Worm (Caenorhabditis elegans) whole organism, mixed stage, embryonic: ENCODE data around the gene Y77E11A.8.

ENCODE experiments used
- bed-3 ChIP-seq: fragments of 200-800 bp; sonication (Bioruptor generic); optimal IDR thresholded peaks from 3 replicates; lab custom pipeline; 2018; ENCODE audit warnings: mild to moderate bottlenecking, missing genetic modification characterization, moderate library complexity, missing compliant biosample characterization
- blmp-1 ChIP-seq: fragments of 150-350 bp; optimal IDR thresholded peaks from 2 replicates; lab custom pipeline; 2014; ENCODE audit warnings: missing biosample characterization, missing genetic modification characterization
- ceh-43 ChIP-seq: fragments of 200-800 bp; sonication (Bioruptor generic); optimal IDR thresholded peaks from 2 replicates; lab custom pipeline; 2018; ENCODE audit warnings: mild to moderate bottlenecking, missing genetic modification characterization, moderate library complexity, missing compliant biosample characterization
- ceh-83 ChIP-seq: fragments of 200-800 bp; sonication (Bioruptor generic); optimal IDR thresholded peaks from 2 replicates; lab custom pipeline; 2018; ENCODE audit warnings: mild to moderate bottlenecking, missing genetic modification characterization, missing compliant biosample characterization
- ces-1 ChIP-seq: fragments of 150-350 bp; optimal IDR thresholded peaks from 2 replicates; lab custom pipeline; 2014; ENCODE audit warnings: missing biosample characterization, missing genetic modification reagents, missing genetic modification characterization
- drap-1 ChIP-seq: fragments of 200-800 bp; sonication (Bioruptor generic); optimal IDR thresholded peaks from 3 replicates; lab custom pipeline; 2018; ENCODE audit warnings: mild to moderate bottlenecking, missing genetic modification characterization, missing compliant biosample characterization
- elt-1 ChIP-seq: sonication (generic microtip); optimal IDR thresholded peaks from 2 replicates; lab custom pipeline; 2017; ENCODE audit warnings: missing genetic modification characterization, mild to moderate bottlenecking, missing compliant biosample characterization, antibody characterized with exemption, moderate library complexity, borderline replicate concordance; ENCODE audit not compliant: insufficient read depth
- elt-3 ChIP-seq: fragments of 150-350 bp; optimal IDR thresholded peaks from 2 replicates; lab custom pipeline; 2014; ENCODE audit warnings: missing biosample characterization, missing genetic modification characterization
- flh-1 ChIP-seq: fragments of 200-800 bp; sonication (Bioruptor generic); optimal IDR thresholded peaks from 2 replicates; lab custom pipeline; 2018; ENCODE audit warnings: mild to moderate bottlenecking, missing genetic modification characterization, moderate library complexity, missing compliant biosample characterization
- lin-13 ChIP-seq: fragments of 150-350 bp; optimal IDR thresholded peaks from 2 replicates; lab custom pipeline; 2014; ENCODE audit warnings: missing biosample characterization, missing genetic modification characterization
- lin-32 ChIP-seq: fragments of 200-800 bp; sonication (Bioruptor generic); optimal IDR thresholded peaks from 2 replicates; lab custom pipeline; 2018; ENCODE audit warnings: mild to moderate bottlenecking, missing genetic modification characterization, missing compliant biosample characterization
- lsy-2 ChIP-seq: fragments of 150-350 bp; optimal IDR thresholded peaks from 2 replicates; lab custom pipeline; 2014; ENCODE audit warnings: missing biosample characterization, missing genetic modification characterization
- mab-5 ChIP-seq: fragments of 150-350 bp; optimal IDR thresholded peaks from 2 replicates; lab custom pipeline; 2014; ENCODE audit warnings: missing biosample characterization, missing genetic modification characterization
- mep-1 ChIP-seq: fragments of 150-350 bp; optimal IDR thresholded peaks from 2 replicates; lab custom pipeline; 2017; ENCODE audit warnings: missing biosample characterization, missing genetic modification reagents, missing genetic modification characterization, inconsistent platforms
- mls-2 ChIP-seq: sonication (generic microtip); optimal IDR thresholded peaks from 2 replicates; lab custom pipeline; 2016; ENCODE audit warnings: mild to moderate bottlenecking, missing genetic modification characterization, moderate library complexity, missing compliant biosample characterization
- nhr-12 ChIP-seq: fragments of 150-350 bp; optimal IDR thresholded peaks from 2 replicates; lab custom pipeline; 2014; ENCODE audit warnings: missing biosample characterization, missing genetic modification characterization
- nhr-2 ChIP-seq: fragments of 150-350 bp; optimal IDR thresholded peaks from 2 replicates; lab custom pipeline; 2014; ENCODE audit warnings: missing biosample characterization, missing genetic modification characterization
- nhr-237 ChIP-seq: fragments of 150-350 bp; optimal IDR thresholded peaks from 2 replicates; lab custom pipeline; 2014; ENCODE audit warnings: missing biosample characterization, missing genetic modification characterization
- nhr-28 ChIP-seq: fragments of 150-350 bp; optimal IDR thresholded peaks from 2 replicates; lab custom pipeline; 2014; ENCODE audit warnings: missing biosample characterization, missing genetic modification characterization
- nhr-76 ChIP-seq: sonication (generic microtip); optimal IDR thresholded peaks from 2 replicates; lab custom pipeline; 2017; ENCODE audit warnings: missing biosample characterization, missing genetic modification characterization
- pha-4 ChIP-seq: fragments of 150-350 bp; optimal IDR thresholded peaks from 2 replicates; lab custom pipeline; 2018; ENCODE audit warnings: missing biosample characterization, missing genetic modification reagents, missing genetic modification characterization
- sptf-1 ChIP-seq: sonication (generic microtip); optimal IDR thresholded peaks from 2 replicates; lab custom pipeline; 2017; ENCODE audit warnings: mild to moderate bottlenecking, missing genetic modification characterization, moderate library complexity, missing compliant biosample characterization
- unc-120 ChIP-seq: sonication (generic microtip); optimal IDR thresholded peaks from 2 replicates; lab custom pipeline; 2017; ENCODE audit warnings: missing genetic modification characterization, missing compliant biosample characterization; ENCODE audit not compliant: poor library complexity, severe bottlenecking
- unc-39 ChIP-seq: fragments of 150-350 bp; optimal IDR thresholded peaks from 2 replicates; lab custom pipeline; 2014; ENCODE audit warnings: missing biosample characterization, missing genetic modification characterization
- unc-62 ChIP-seq: fragments of 150-350 bp; optimal IDR thresholded peaks from 2 replicates; lab custom pipeline; 2014; ENCODE audit warnings: missing biosample characterization, missing genetic modification reagents, missing genetic modification characterization
- zip-8 ChIP-seq: fragments of 150-350 bp; optimal IDR thresholded peaks from 2 replicates; lab custom pipeline; 2014; ENCODE audit warnings: missing biosample characterization, missing genetic modification characterization
- ztf-11 ChIP-seq: fragments of 150-350 bp; optimal IDR thresholded peaks from 2 replicates; lab custom pipeline; 2014; ENCODE audit warnings: missing biosample characterization, missing genetic modification characterization

The Y77E11A.8 gene

ce11 chrIV:1424962-1425361 is at the start of gene Y77E11A.8:
Gene Y77E11A.8, minus strand, starts transcription at chrIV:1425062.
- TF ChIP-seq drap-1 (GFP tag; lab: Kevin White, UChicago), result no peak
- TF ChIP-seq mep-1, result no peak
- TF ChIP-seq elt-3 (tag; lab: Kevin White, UChicago), result no peak
- no peak for TF ChIP-seq nhr-28 (tag; lab: Kevin White, UChicago)
- TF ChIP-seq nhr-76 (tag; lab: Kevin White, UChicago), result no peak
- no peak for TF ChIP-seq ces-1
- no peak for TF ChIP-seq nhr-12 (tag; lab: Kevin White, UChicago)
- TF ChIP-seq nhr-237 (tag; lab: Kevin White, UChicago), result no peak

- TF ChIP-seq elt-3 (tag; lab: Kevin White, UChicago), result no peak
- TF ChIP-seq bed-3 (GFP tag; lab: Kevin White, UChicago), result no peak
- no peak for TF ChIP-seq mep-1
- TF ChIP-seq unc-39 (tag; lab: Kevin White, UChicago), result no peak
- no peak for TF ChIP-seq ztf-11 (tag; lab: Kevin White, UChicago)
- TF ChIP-seq nhr-12 (tag; lab: Kevin White, UChicago), result no peak
- no peak for TF ChIP-seq ceh-43
Measured at ce11 chrIV:1472145-1472544, 47.3 kb upstream of the Y77E11A.8 start.

ce11 chrIV:1470364-1470763 is 45.5 kb upstream of the Y77E11A.8 start:
- TF ChIP-seq drap-1 (GFP tag; lab: Kevin White, UChicago), result no peak
- no peak for TF ChIP-seq nhr-12 (tag; lab: Kevin White, UChicago)
- no peak for TF ChIP-seq pha-4 (tag; lab: Kevin White, UChicago)
- no peak for TF ChIP-seq elt-3 (tag; lab: Kevin White, UChicago)
- no peak for TF ChIP-seq elt-1 (tag; lab: Kevin White, UChicago)
- TF ChIP-seq ztf-11 (tag; lab: Kevin White, UChicago), result no peak
- no peak for TF ChIP-seq zip-8 (tag; lab: Kevin White, UChicago)
- no peak for TF ChIP-seq lsy-2 (tag; lab: Kevin White, UChicago)

ce11 chrIV:1469093-1469492 is 44.2 kb upstream of the Y77E11A.8 start:
- TF ChIP-seq unc-62 (GFP tag; lab: Kevin White, UChicago), result no peak
- no peak for TF ChIP-seq mab-5 (tag; lab: Kevin White, UChicago)
- no peak for TF ChIP-seq lsy-2 (tag; lab: Kevin White, UChicago)
- no peak for TF ChIP-seq ces-1
- no peak for TF ChIP-seq nhr-2 (tag; lab: Kevin White, UChicago)
- TF ChIP-seq mep-1, result no peak
- TF ChIP-seq drap-1 (GFP tag; lab: Kevin White, UChicago), result no peak
- TF ChIP-seq mls-2 (tag; lab: Kevin White, UChicago), result no peak
- TF ChIP-seq zip-8 (tag; lab: Kevin White, UChicago), result no peak
- no peak for TF ChIP-seq pha-4 (tag; lab: Kevin White, UChicago)
- TF ChIP-seq ceh-43, result no peak
- no peak for TF ChIP-seq lin-13 (tag; lab: Kevin White, UChicago)
- TF ChIP-seq flh-1 (GFP tag; lab: Kevin White, UChicago), result no peak
- TF ChIP-seq nhr-12 (tag; lab: Kevin White, UChicago), result no peak

ce11 chrIV:1465462-1465861 is 40.6 kb upstream of the Y77E11A.8 start:
- TF ChIP-seq unc-120 (tag; lab: Kevin White, UChicago) (no peak), lsy-2 (tag; lab: Kevin White, UChicago) (no peak), ces-1 (no peak), zip-8 (tag; lab: Kevin White, UChicago) (no peak), ceh-83 (no peak), flh-1 (GFP tag; lab: Kevin White, UChicago) (no peak), nhr-12 (tag; lab: Kevin White, UChicago) (no peak), nhr-237 (tag; lab: Kevin White, UChicago) (no peak), lin-32 (GFP tag; lab: Kevin White, UChicago) (no peak), mls-2 (tag; lab: Kevin White, UChicago) (no peak), blmp-1 (tag; lab: Kevin White, UChicago) (no peak), elt-3 (tag; lab: Kevin White, UChicago) (no peak)

- TF ChIP-seq mep-1 (no peak), sptf-1 (tag; lab: Kevin White, UChicago) (no peak), zip-8 (tag; lab: Kevin White, UChicago) (no peak), unc-62 (GFP tag; lab: Kevin White, UChicago) (no peak), mab-5 (tag; lab: Kevin White, UChicago) (no peak), nhr-76 (tag; lab: Kevin White, UChicago) (no peak), flh-1 (GFP tag; lab: Kevin White, UChicago) (no peak), ceh-43 (no peak), lin-13 (tag; lab: Kevin White, UChicago) (no peak), nhr-12 (tag; lab: Kevin White, UChicago) (no peak), elt-1 (tag; lab: Kevin White, UChicago) (no peak)
- TF ChIP-seq, all 35 proteins: peak for 0
Measured at ce11 chrIV:1461463-1461862, 36.6 kb upstream of the Y77E11A.8 start.
